Worm (Caenorhabditis elegans) whole organism, young adult: ENCODE data around the gene srsx-13.

ENCODE experiments used
- Y79H2A.3 ChIP-seq: fragments of 200-800 bp; sonication (Bioruptor generic); conservative IDR thresholded peaks from 2 replicates; pipeline ENCODE4 v1.3.6; 2022; ENCODE audit warnings: missing genetic modification reagents, missing genetic modification characterization, missing compliant biosample characterization
- ZK185.1 ChIP-seq: sonication (generic microtip); optimal IDR thresholded peaks from 2 replicates; lab custom pipeline; 2016; ENCODE audit warnings: mild to moderate bottlenecking, missing genetic modification characterization, missing compliant biosample characterization; ENCODE audit not compliant: poor library complexity, severe bottlenecking
- ama-1 ChIP-seq, 3 experiments: fragments of 150-350 bp in 1 of 3; sonication (generic microtip) in 2 of 3; optimal IDR thresholded peaks; 2 replicates each; lab custom pipeline; 2014 to 2018; ENCODE audit warnings: missing biosample characterization in 2 of 3, missing genetic modification characterization in 2 of 3, missing genetic modification reagents in 2 of 3
- athp-1 ChIP-seq: sonication (generic microtip); optimal IDR thresholded peaks from 2 replicates; lab custom pipeline; 2017; ENCODE audit warnings: mild to moderate bottlenecking, missing genetic modification characterization, missing compliant biosample characterization
- dpl-1 ChIP-seq: fragments of 150-350 bp; optimal IDR thresholded peaks from 2 replicates; lab custom pipeline; 2014; ENCODE audit warnings: missing biosample characterization, missing genetic modification reagents, missing genetic modification characterization
- egl-18 ChIP-seq: fragments of 200-800 bp; sonication (Bioruptor generic); IDR thresholded peaks from 2 replicates; pipeline ENCODE4 v1.3.6; 2022; ENCODE audit warnings: missing genetic modification reagents, missing genetic modification characterization, missing compliant biosample characterization
- egrh-3 ChIP-seq: fragments of 200-800 bp; sonication (Bioruptor generic); IDR thresholded peaks from 2 replicates; pipeline ENCODE4 v1.3.6; 2022; ENCODE audit warnings: missing genetic modification reagents, missing genetic modification characterization, missing compliant biosample characterization
- nhr-27 ChIP-seq: fragments of 200-800 bp; sonication (Bioruptor generic); optimal IDR thresholded peaks from 2 replicates; lab custom pipeline; 2018; ENCODE audit warnings: mild to moderate bottlenecking, missing genetic modification characterization, moderate library complexity, missing compliant biosample characterization
- nhr-80 ChIP-seq: sonication (generic microtip); optimal IDR thresholded peaks from 2 replicates; lab custom pipeline; 2016; ENCODE audit warnings: missing genetic modification characterization, missing compliant biosample characterization
- snpc-4 ChIP-seq, 5 experiments: fragments of 150-350 bp in 1 of 5; sonication (generic microtip) in 4 of 5; optimal IDR thresholded peaks; 2 replicates each; lab custom pipeline; 2014 to 2018; ENCODE audit warnings: missing genetic modification characterization in 5 of 5, missing biosample characterization in 3 of 5, antibody characterized with exemption in 2 of 5, mild to moderate bottlenecking in 2 of 5, missing compliant biosample characterization in 2 of 5, missing genotype in 2 of 5, moderate library complexity in 2 of 5, missing genetic modification reagents in 1 of 5
- ztf-28 ChIP-seq: fragments of 200-800 bp; sonication (Bioruptor generic); IDR thresholded peaks from 2 replicates; pipeline ENCODE4 v1.3.6; 2022; ENCODE audit warnings: missing genetic modification reagents, missing genetic modification characterization, missing compliant biosample characterization
- ztf-3 ChIP-seq: fragments of 200-800 bp; sonication (Bioruptor generic); optimal IDR thresholded peaks from 2 replicates; lab custom pipeline; 2018; ENCODE audit warnings: mild to moderate bottlenecking, missing genetic modification characterization, missing compliant biosample characterization

- TF ChIP-seq egrh-3 (GFP tag; lab: Robert Waterston, UW) (no peak), ZK185.1 (tag; lab: Kevin White, UChicago) (no peak), snpc-4 (GFP tag; optimal IDR thresholded peaks at IDR 0.05; lab: Kevin White, UChicago) (no peak), snpc-4 (tag; optimal IDR thresholded peaks at IDR 0.05; lab: Kevin White, UChicago) (no peak), ama-1 (optimal IDR thresholded peaks at IDR 0.05; lab: Kevin White, UChicago) (no peak), ama-1 (GFP tag; optimal IDR thresholded peaks at IDR 0.05; lab: Kevin White, UChicago) (no peak), nhr-80 (no peak), egl-18 (no peak), Y79H2A.3 (GFP tag; lab: Robert Waterston, UW) (no peak), ztf-28 (GFP tag; lab: Robert Waterston, UW) (no peak), athp-1 (tag; lab: Kevin White, UChicago) (no peak), ztf-3 (GFP tag; lab: Kevin White, UChicago) (no peak), nhr-27 (tag; lab: Kevin White, UChicago) (no peak), dpl-1 (no peak)
Observed at ce11 chrV:4979060-4979459, 3.9 kb downstream of the srsx-13 start, which contains the start of gene srsx-11.
